Worm (Caenorhabditis elegans) whole organism, L1 larva: ENCODE results near the gene grd-6.

Experiments used
- C04F5.9 ChIP-seq: sonication (generic microtip); optimal IDR thresholded peaks from 2 replicates; lab custom pipeline; 2016; ENCODE audit warnings: missing genetic modification characterization, missing compliant biosample characterization
- C16A3.4 ChIP-seq: fragments of 150-350 bp; optimal IDR thresholded peaks from 2 replicates; lab custom pipeline; 2014; ENCODE audit warnings: missing biosample characterization, missing genetic modification characterization
- C34B4.2 ChIP-seq: sonication (generic microtip); optimal IDR thresholded peaks from 2 replicates; lab custom pipeline; 2017; ENCODE audit warnings: mild to moderate bottlenecking, missing genetic modification characterization, missing compliant biosample characterization
- Y116A8C.19 ChIP-seq: sonication (generic microtip); optimal IDR thresholded peaks from 2 replicates; lab custom pipeline; 2016; ENCODE audit warnings: missing compliant biosample characterization, missing genetic modification characterization, borderline replicate concordance
- alr-1 ChIP-seq: fragments of 200-800 bp; sonication (Bioruptor generic); optimal IDR thresholded peaks from 2 replicates; lab custom pipeline; 2018; ENCODE audit warnings: borderline replicate concordance, mild to moderate bottlenecking, missing genetic modification characterization, missing compliant biosample characterization
- aly-2 ChIP-seq: fragments of 150-350 bp; optimal IDR thresholded peaks from 2 replicates; lab custom pipeline; 2014; ENCODE audit warnings: missing biosample characterization, missing genetic modification characterization
- ama-1 ChIP-seq: fragments of 150-350 bp; optimal IDR thresholded peaks from 2 replicates; lab custom pipeline; 2014
- blmp-1 ChIP-seq: fragments of 150-350 bp; optimal IDR thresholded peaks from 2 replicates; lab custom pipeline; 2014; ENCODE audit warnings: missing biosample characterization, missing genetic modification characterization
- ceh-63 ChIP-seq: fragments of 200-800 bp; sonication (Bioruptor generic); optimal IDR thresholded peaks from 2 replicates; lab custom pipeline; 2018; ENCODE audit warnings: mild to moderate bottlenecking, missing genetic modification characterization, missing compliant biosample characterization
- ceh-8 ChIP-seq: fragments of 200-800 bp; sonication (Bioruptor generic); optimal IDR thresholded peaks from 2 replicates; lab custom pipeline; 2018; ENCODE audit warnings: mild to moderate bottlenecking, missing genetic modification characterization, moderate library complexity, missing compliant biosample characterization
- ceh-88 ChIP-seq: fragments of 200-800 bp; sonication (Bioruptor generic); IDR thresholded peaks from 2 replicates; pipeline ENCODE4 v1.3.6; 2022; ENCODE audit warnings: missing genetic modification characterization, missing compliant biosample characterization
- dpl-1 ChIP-seq, 3 experiments: fragments of 150-350 bp in 2 of 3; sonication (generic microtip) in 1 of 3; optimal IDR thresholded peaks; 2 replicates each; lab custom pipeline; 2014 to 2017; ENCODE audit warnings: missing biosample characterization in 3 of 3, missing genetic modification characterization in 3 of 3, missing genetic modification reagents in 3 of 3
- efl-1 ChIP-seq, 4 experiments: fragments of 150-350 bp; optimal IDR thresholded peaks in 3 of 4; peaks in 1 of 4; 1 replicate in 1 of 4; 2 replicates in 3 of 4; lab custom pipeline; 2014; ENCODE audit warnings: missing biosample characterization in 2 of 4, missing genetic modification characterization in 2 of 4, missing genetic modification reagents in 2 of 4
- efl-3 ChIP-seq: fragments of 200-800 bp; sonication (Bioruptor generic); optimal IDR thresholded peaks from 2 replicates; lab custom pipeline; 2018; ENCODE audit warnings: mild to moderate bottlenecking, missing genetic modification characterization, missing compliant biosample characterization
- egl-13 ChIP-seq: sonication (generic microtip); optimal IDR thresholded peaks from 2 replicates; lab custom pipeline; 2016; ENCODE audit warnings: missing genotype, missing genetic modification reagents, missing genetic modification characterization, missing compliant biosample characterization
- elt-2 ChIP-seq: sonication (generic microtip); optimal IDR thresholded peaks from 2 replicates; lab custom pipeline; 2016; ENCODE audit warnings: missing genetic modification characterization, mild to moderate bottlenecking, inconsistent platforms, missing compliant biosample characterization, missing genetic modification reagents
- elt-3 ChIP-seq, 6 experiments: fragments of 150-350 bp in 1 of 6; sonication (generic microtip); optimal IDR thresholded peaks; 2 replicates each; lab custom pipeline; 2017 to 2018; ENCODE audit warnings: missing biosample characterization in 6 of 6, missing genetic modification characterization in 6 of 6, inconsistent platforms in 1 of 6
- fkh-10 ChIP-seq: sonication (generic microtip); optimal IDR thresholded peaks from 2 replicates; lab custom pipeline; 2017; ENCODE audit warnings: missing biosample characterization, missing genetic modification reagents, missing genetic modification characterization
- fkh-4 ChIP-seq: sonication (generic microtip); optimal IDR thresholded peaks from 2 replicates; lab custom pipeline; 2016; ENCODE audit warnings: missing compliant biosample characterization, missing genetic modification characterization, borderline replicate concordance
- fkh-8 ChIP-seq: sonication (generic microtip); optimal IDR thresholded peaks from 2 replicates; lab custom pipeline; 2016; ENCODE audit warnings: mild to moderate bottlenecking, missing genetic modification characterization, missing compliant biosample characterization
- grh-1 ChIP-seq: fragments of 200-800 bp; sonication (Bioruptor generic); IDR thresholded peaks from 2 replicates; pipeline ENCODE4 v1.3.6; 2022; ENCODE audit warnings: missing genetic modification reagents, missing genetic modification characterization, missing compliant biosample characterization
- irx-1 ChIP-seq: sonication (generic microtip); optimal IDR thresholded peaks from 2 replicates; lab custom pipeline; 2016; ENCODE audit warnings: missing genetic modification characterization, missing compliant biosample characterization
- isw-1 ChIP-seq: fragments of 200-800 bp; sonication (Bioruptor generic); IDR thresholded peaks from 2 replicates; pipeline ENCODE4 v1.3.6; 2022; ENCODE audit warnings: missing genetic modification characterization, missing compliant biosample characterization
- lin-14 ChIP-seq: fragments of 200-800 bp; sonication (Bioruptor generic); optimal IDR thresholded peaks from 2 replicates; lab custom pipeline; 2018; ENCODE audit warnings: mild to moderate bottlenecking, missing genetic modification characterization, moderate library complexity, missing compliant biosample characterization
- lin-15B ChIP-seq: fragments of 150-350 bp; sonication (generic microtip); optimal IDR thresholded peaks from 3 replicates; lab custom pipeline; 2014; ENCODE audit warnings: missing biosample characterization, missing genetic modification characterization
- lin-35 ChIP-seq, 2 experiments: fragments of 150-350 bp; optimal IDR thresholded peaks; 2 replicates each; lab custom pipeline; 2014; ENCODE audit warnings: missing biosample characterization in 2 of 2, missing genetic modification characterization in 2 of 2, missing genetic modification reagents in 2 of 2
- lir-3 ChIP-seq: sonication (generic microtip); optimal IDR thresholded peaks from 2 replicates; lab custom pipeline; 2016; ENCODE audit warnings: mild to moderate bottlenecking, missing genetic modification characterization, moderate library complexity, missing compliant biosample characterization; ENCODE audit not compliant: poor library complexity
- mdl-1 ChIP-seq, 2 experiments: fragments of 150-350 bp; optimal IDR thresholded peaks; 2 replicates each; lab custom pipeline; 2014 to 2017; ENCODE audit warnings: missing biosample characterization in 2 of 2, missing genetic modification characterization in 2 of 2, inconsistent platforms in 1 of 2
- nhr-47 ChIP-seq: sonication (generic microtip); optimal IDR thresholded peaks from 2 replicates; lab custom pipeline; 2016; ENCODE audit warnings: mild to moderate bottlenecking, missing genetic modification characterization, moderate library complexity, missing compliant biosample characterization
- nhr-76 ChIP-seq: sonication (generic microtip); optimal IDR thresholded peaks from 2 replicates; lab custom pipeline; 2017; ENCODE audit warnings: missing biosample characterization, missing genetic modification characterization
- nhr-84 ChIP-seq: sonication (generic microtip); optimal IDR thresholded peaks from 2 replicates; lab custom pipeline; 2017; ENCODE audit warnings: missing biosample characterization, missing genetic modification characterization
- nhr-85 ChIP-seq: sonication (generic microtip); peaks from one replicate; lab custom pipeline; 2016; ENCODE audit warnings: missing genetic modification characterization, inconsistent platforms, missing compliant biosample characterization
- nhr-90 ChIP-seq: sonication (generic microtip); optimal IDR thresholded peaks from 2 replicates; lab custom pipeline; 2016; ENCODE audit warnings: mild to moderate bottlenecking, missing genetic modification characterization, missing compliant biosample characterization; ENCODE audit not compliant: poor library complexity
- pag-3 ChIP-seq: sonication (generic microtip); optimal IDR thresholded peaks from 2 replicates; lab custom pipeline; 2017; ENCODE audit warnings: missing genetic modification characterization, mild to moderate bottlenecking, missing compliant biosample characterization, antibody characterized with exemption, borderline replicate concordance; ENCODE audit not compliant: insufficient read depth
- rnt-1 ChIP-seq: sonication (generic microtip); optimal IDR thresholded peaks from 2 replicates; lab custom pipeline; 2016; ENCODE audit warnings: mild to moderate bottlenecking, missing genetic modification characterization, moderate library complexity, missing compliant biosample characterization
- snpc-4 ChIP-seq: fragments of 150-350 bp; optimal IDR thresholded peaks from 2 replicates; lab custom pipeline; 2014; ENCODE audit warnings: missing biosample characterization, missing genetic modification characterization
- snu-23 ChIP-seq: sonication (generic microtip); optimal IDR thresholded peaks from 2 replicates; lab custom pipeline; 2016; ENCODE audit warnings: missing genetic modification characterization, missing compliant biosample characterization
- sup-37 ChIP-seq: fragments of 200-800 bp; sonication (Bioruptor generic); optimal IDR thresholded peaks from 2 replicates; lab custom pipeline; 2018; ENCODE audit warnings: mild to moderate bottlenecking, missing genetic modification characterization, missing compliant biosample characterization
- unc-30 ChIP-seq: sonication (generic microtip); optimal IDR thresholded peaks from 2 replicates; lab custom pipeline; 2017; ENCODE audit warnings: missing biosample characterization, missing genetic modification characterization
- unc-86 ChIP-seq: sonication (generic microtip); optimal IDR thresholded peaks from 2 replicates; lab custom pipeline; 2016; ENCODE audit warnings: missing genetic modification characterization, missing compliant biosample characterization
- unc-98 ChIP-seq: fragments of 200-800 bp; sonication (Bioruptor generic); IDR thresholded peaks from 2 replicates; pipeline ENCODE4 v1.3.6; 2022; ENCODE audit warnings: missing genetic modification characterization, missing compliant biosample characterization
- vab-15 ChIP-seq: sonication (generic microtip); optimal IDR thresholded peaks from 2 replicates; lab custom pipeline; 2017; ENCODE audit warnings: missing genotype, mild to moderate bottlenecking, missing genetic modification characterization, missing compliant biosample characterization
- xbp-1 ChIP-seq: sonication (generic microtip); optimal IDR thresholded peaks from 2 replicates; lab custom pipeline; 2016; ENCODE audit warnings: missing genetic modification characterization, missing compliant biosample characterization
- zag-1 ChIP-seq: fragments of 150-350 bp; optimal IDR thresholded peaks from 2 replicates; lab custom pipeline; 2014; ENCODE audit warnings: missing biosample characterization, missing genetic modification characterization
- ztf-11 ChIP-seq, 2 experiments: sonication (generic microtip); optimal IDR thresholded peaks; 2 replicates each; lab custom pipeline; 2016 to 2017; ENCODE audit warnings: missing genetic modification characterization in 2 of 2, missing biosample characterization in 1 of 2, missing compliant biosample characterization in 1 of 2
- ztf-4 ChIP-seq: fragments of 150-350 bp; optimal IDR thresholded peaks from 2 replicates; lab custom pipeline; 2014; ENCODE audit warnings: missing biosample characterization, missing genetic modification characterization

Gene grd-6

ce11 chrV:9218655-9219389 lies 2.8 kb upstream of the grd-6 start (continued):
- TF ChIP-seq snu-23 (GFP tag; lab: Kevin White, UChicago) (peak; percentile 8), aly-2 (tag; lab: Kevin White, UChicago) (no peak), lin-14 (peak; percentile 86), fkh-10 (GFP tag; lab: Kevin White, UChicago) (peak; percentile 35), elt-2 (tag; lab: Kevin White, UChicago) (peak; percentile 2), fkh-8 (tag; lab: Kevin White, UChicago) (peak; percentile 23), unc-86 (tag; lab: Kevin White, UChicago) (peak; percentile 23)

DNA sequence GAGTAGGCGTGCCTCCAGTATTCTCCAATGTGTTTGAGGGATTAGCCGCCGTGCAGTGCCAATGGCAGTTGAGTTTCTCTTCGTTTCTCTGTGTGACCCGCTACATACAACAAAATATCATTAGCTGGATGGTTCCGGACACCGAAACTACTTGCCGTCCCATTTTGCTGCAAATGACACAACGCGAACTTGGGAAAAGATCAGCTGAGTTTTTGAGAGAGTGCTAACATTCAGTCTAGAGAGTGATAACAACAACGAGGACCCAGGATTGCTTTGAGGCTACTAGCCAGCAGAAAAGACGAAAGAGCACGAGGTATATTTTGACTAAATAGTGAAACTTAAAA lies 2.3 kb upstream of the grd-6 start:
- TF ChIP-seq dpl-1 (GFP tag; optimal IDR thresholded peaks at IDR 0.05; lab: Kevin White, UChicago) (no peak), efl-1 (optimal IDR thresholded peaks at IDR 0.05; lab: Kevin White, UChicago) (no peak), efl-1 (GFP tag; optimal IDR thresholded peaks at IDR 0.05 in 1 of 2; lab: Kevin White, UChicago) (peak in 1 of 2 experiments; percentile 90)

DNA sequence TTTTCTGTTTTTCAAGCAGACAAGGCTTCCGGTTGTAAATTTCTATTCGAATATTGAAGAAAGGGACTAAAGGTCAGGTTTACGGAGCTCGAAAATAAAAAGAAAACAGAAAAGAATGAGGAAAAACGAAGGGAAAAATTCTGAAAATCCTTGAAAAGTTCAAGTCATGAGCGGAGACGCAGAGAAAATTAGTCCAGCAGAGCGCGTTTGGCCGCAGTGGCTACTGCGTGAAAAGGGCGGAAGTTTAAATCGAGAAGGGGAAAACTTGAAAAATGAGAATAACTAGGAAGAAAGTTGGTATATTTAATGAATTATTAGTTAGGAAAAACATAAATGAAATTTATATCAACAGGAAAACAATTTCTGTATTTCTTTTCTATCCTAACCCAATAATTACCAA lies 1.2 kb upstream of the grd-6 start:
- TF ChIP-seq nhr-85 (peak; percentile 44), nhr-84 (no peak), vab-15 (tag; lab: Kevin White, UChicago) (no peak), mdl-1 (tag; optimal IDR thresholded peaks at IDR 0.05; lab: Kevin White, UChicago) (peak in 1 of 2 experiments; percentile 23), nhr-47 (tag; lab: Kevin White, UChicago) (peak; percentile 50), xbp-1 (tag; lab: Kevin White, UChicago) (peak; percentile 17), C04F5.9 (tag; lab: Kevin White, UChicago) (no peak), alr-1 (tag; lab: Kevin White, UChicago) (no peak), snpc-4 (no peak), snu-23 (GFP tag; lab: Kevin White, UChicago) (peak; percentile 50), ceh-63 (GFP tag; lab: Kevin White, UChicago) (no peak), lir-3 (tag; lab: Kevin White, UChicago) (no peak), unc-30 (tag; lab: Kevin White, UChicago) (no peak), sup-37 (GFP tag; lab: Kevin White, UChicago) (no peak), pag-3 (tag; lab: Kevin White, UChicago) (no peak), ztf-4 (no peak), ztf-11 (tag; optimal IDR thresholded peaks at IDR 0.05; lab: Kevin White, UChicago) (no peak), zag-1 (tag; lab: Kevin White, UChicago) (no peak), unc-86 (tag; lab: Kevin White, UChicago) (peak; percentile 29), nhr-76 (tag; lab: Kevin White, UChicago) (no peak), lin-14 (peak; percentile 56), efl-1 (optimal IDR thresholded peaks at IDR 0.05; lab: Kevin White, UChicago) (peak; percentile 54 to 88), efl-1 (GFP tag; optimal IDR thresholded peaks at IDR 0.05 in 1 of 2; lab: Kevin White, UChicago) (peak; percentile 90 to 99), C34B4.2 (tag; lab: Kevin White, UChicago) (no peak), ceh-88 (no peak), egl-13 (tag; lab: Kevin White, UChicago) (no peak), elt-3 (tag; optimal IDR thresholded peaks at IDR 0.05; lab: Kevin White, UChicago) (no peak), lin-35 (GFP tag; optimal IDR thresholded peaks at IDR 0.05; lab: Kevin White, UChicago) (peak; percentile 87 to 95), blmp-1 (tag; lab: Kevin White, UChicago) (peak; percentile 62), lin-15B (tag; lab: Kevin White, UChicago) (peak; percentile 59), nhr-90 (no peak), efl-3 (GFP tag; lab: Kevin White, UChicago) (no peak), isw-1 (GFP tag; lab: Robert Waterston, UW) (peak; percentile 46; the same call in 1 of the 2 replicates), grh-1 (GFP tag; lab: Robert Waterston, UW) (no peak), unc-98 (GFP tag; lab: Robert Waterston, UW) (no peak), rnt-1 (peak; percentile 33), C16A3.4 (tag; lab: Kevin White, UChicago) (peak; percentile 68), ceh-8 (GFP tag; lab: Kevin White, UChicago) (no peak), ama-1 (lab: Kevin White, UChicago) (no peak), fkh-4 (tag; lab: Kevin White, UChicago) (no peak), Y116A8C.19 (tag; lab: Kevin White, UChicago) (no peak), irx-1 (tag; lab: Kevin White, UChicago) (no peak)
